Worm (Caenorhabditis elegans) whole organism, mixed stage, embryonic: ENCODE data around the gene M117.6.
"Not testable (repeated sequence)": the region's sequence is repeated elsewhere in the genome, so short reads cannot be mapped to it uniquely, and the experiment has no call there.

Source experiments
- M03D4.4 ChIP-seq: sonication (generic microtip); optimal IDR thresholded peaks from 2 replicates; lab custom pipeline; 2017; ENCODE audit warnings: mild to moderate bottlenecking, missing genetic modification characterization, missing compliant biosample characterization
- bed-3 ChIP-seq: fragments of 200-800 bp; sonication (Bioruptor generic); optimal IDR thresholded peaks from 3 replicates; lab custom pipeline; 2018; ENCODE audit warnings: mild to moderate bottlenecking, missing genetic modification characterization, moderate library complexity, missing compliant biosample characterization
- blmp-1 ChIP-seq: fragments of 150-350 bp; optimal IDR thresholded peaks from 2 replicates; lab custom pipeline; 2014; ENCODE audit warnings: missing biosample characterization, missing genetic modification characterization
- ceh-39 ChIP-seq: fragments of 150-350 bp; optimal IDR thresholded peaks from 2 replicates; lab custom pipeline; 2014; ENCODE audit warnings: missing biosample characterization, missing genetic modification characterization
- ceh-43 ChIP-seq: fragments of 200-800 bp; sonication (Bioruptor generic); optimal IDR thresholded peaks from 2 replicates; lab custom pipeline; 2018; ENCODE audit warnings: mild to moderate bottlenecking, missing genetic modification characterization, moderate library complexity, missing compliant biosample characterization
- ceh-83 ChIP-seq: fragments of 200-800 bp; sonication (Bioruptor generic); optimal IDR thresholded peaks from 2 replicates; lab custom pipeline; 2018; ENCODE audit warnings: mild to moderate bottlenecking, missing genetic modification characterization, missing compliant biosample characterization
- ces-1 ChIP-seq: fragments of 150-350 bp; optimal IDR thresholded peaks from 2 replicates; lab custom pipeline; 2014; ENCODE audit warnings: missing biosample characterization, missing genetic modification reagents, missing genetic modification characterization
- cnd-1 ChIP-seq: fragments of 200-800 bp; sonication (Bioruptor generic); optimal IDR thresholded peaks from 2 replicates; lab custom pipeline; 2018; ENCODE audit warnings: mild to moderate bottlenecking, missing genetic modification characterization, missing compliant biosample characterization
- drap-1 ChIP-seq: fragments of 200-800 bp; sonication (Bioruptor generic); optimal IDR thresholded peaks from 3 replicates; lab custom pipeline; 2018; ENCODE audit warnings: mild to moderate bottlenecking, missing genetic modification characterization, missing compliant biosample characterization
- elt-1 ChIP-seq: sonication (generic microtip); optimal IDR thresholded peaks from 2 replicates; lab custom pipeline; 2017; ENCODE audit warnings: missing genetic modification characterization, mild to moderate bottlenecking, missing compliant biosample characterization, antibody characterized with exemption, moderate library complexity, borderline replicate concordance; ENCODE audit not compliant: insufficient read depth
- elt-3 ChIP-seq: fragments of 150-350 bp; optimal IDR thresholded peaks from 2 replicates; lab custom pipeline; 2014; ENCODE audit warnings: missing biosample characterization, missing genetic modification characterization
- flh-1 ChIP-seq: fragments of 200-800 bp; sonication (Bioruptor generic); optimal IDR thresholded peaks from 2 replicates; lab custom pipeline; 2018; ENCODE audit warnings: mild to moderate bottlenecking, missing genetic modification characterization, moderate library complexity, missing compliant biosample characterization
- ham-2 ChIP-seq: fragments of 200-800 bp; sonication (Bioruptor generic); optimal IDR thresholded peaks from 2 replicates; lab custom pipeline; 2018; ENCODE audit warnings: mild to moderate bottlenecking, missing genetic modification characterization, missing compliant biosample characterization
- hlh-1 ChIP-seq: fragments of 150-350 bp; optimal IDR thresholded peaks from 2 replicates; lab custom pipeline; 2014; ENCODE audit warnings: missing biosample characterization, missing genetic modification reagents, missing genetic modification characterization
- lin-13 ChIP-seq: fragments of 150-350 bp; optimal IDR thresholded peaks from 2 replicates; lab custom pipeline; 2014; ENCODE audit warnings: missing biosample characterization, missing genetic modification characterization
- lin-32 ChIP-seq: fragments of 200-800 bp; sonication (Bioruptor generic); optimal IDR thresholded peaks from 2 replicates; lab custom pipeline; 2018; ENCODE audit warnings: mild to moderate bottlenecking, missing genetic modification characterization, missing compliant biosample characterization
- lsy-2 ChIP-seq: fragments of 150-350 bp; optimal IDR thresholded peaks from 2 replicates; lab custom pipeline; 2014; ENCODE audit warnings: missing biosample characterization, missing genetic modification characterization
- mab-5 ChIP-seq: fragments of 150-350 bp; optimal IDR thresholded peaks from 2 replicates; lab custom pipeline; 2014; ENCODE audit warnings: missing biosample characterization, missing genetic modification characterization
- mep-1 ChIP-seq: fragments of 150-350 bp; optimal IDR thresholded peaks from 2 replicates; lab custom pipeline; 2017; ENCODE audit warnings: missing biosample characterization, missing genetic modification reagents, missing genetic modification characterization, inconsistent platforms
- mls-2 ChIP-seq: sonication (generic microtip); optimal IDR thresholded peaks from 2 replicates; lab custom pipeline; 2016; ENCODE audit warnings: mild to moderate bottlenecking, missing genetic modification characterization, moderate library complexity, missing compliant biosample characterization
- nhr-12 ChIP-seq: fragments of 150-350 bp; optimal IDR thresholded peaks from 2 replicates; lab custom pipeline; 2014; ENCODE audit warnings: missing biosample characterization, missing genetic modification characterization
- nhr-2 ChIP-seq: fragments of 150-350 bp; optimal IDR thresholded peaks from 2 replicates; lab custom pipeline; 2014; ENCODE audit warnings: missing biosample characterization, missing genetic modification characterization
- nhr-28 ChIP-seq: fragments of 150-350 bp; optimal IDR thresholded peaks from 2 replicates; lab custom pipeline; 2014; ENCODE audit warnings: missing biosample characterization, missing genetic modification characterization
- nhr-76 ChIP-seq: sonication (generic microtip); optimal IDR thresholded peaks from 2 replicates; lab custom pipeline; 2017; ENCODE audit warnings: missing biosample characterization, missing genetic modification characterization
- sem-2 ChIP-seq: fragments of 200-800 bp; sonication (Bioruptor generic); optimal IDR thresholded peaks from 2 replicates; lab custom pipeline; 2018; ENCODE audit warnings: mild to moderate bottlenecking, missing genetic modification characterization, missing compliant biosample characterization
- snpc-4 ChIP-seq: fragments of 150-350 bp; optimal IDR thresholded peaks from 2 replicates; lab custom pipeline; 2014; ENCODE audit warnings: missing biosample characterization, missing genetic modification characterization
- sptf-1 ChIP-seq: sonication (generic microtip); optimal IDR thresholded peaks from 2 replicates; lab custom pipeline; 2017; ENCODE audit warnings: mild to moderate bottlenecking, missing genetic modification characterization, moderate library complexity, missing compliant biosample characterization
- tbx-8 ChIP-seq: fragments of 200-800 bp; sonication (Bioruptor generic); optimal IDR thresholded peaks from 2 replicates; lab custom pipeline; 2018; ENCODE audit warnings: mild to moderate bottlenecking, missing genetic modification characterization, moderate library complexity, missing compliant biosample characterization
- unc-120 ChIP-seq: sonication (generic microtip); optimal IDR thresholded peaks from 2 replicates; lab custom pipeline; 2017; ENCODE audit warnings: missing genetic modification characterization, missing compliant biosample characterization; ENCODE audit not compliant: poor library complexity, severe bottlenecking
- unc-39 ChIP-seq: fragments of 150-350 bp; optimal IDR thresholded peaks from 2 replicates; lab custom pipeline; 2014; ENCODE audit warnings: missing biosample characterization, missing genetic modification characterization
- unc-62 ChIP-seq: fragments of 150-350 bp; optimal IDR thresholded peaks from 2 replicates; lab custom pipeline; 2014; ENCODE audit warnings: missing biosample characterization, missing genetic modification reagents, missing genetic modification characterization
- ztf-11 ChIP-seq: fragments of 150-350 bp; optimal IDR thresholded peaks from 2 replicates; lab custom pipeline; 2014; ENCODE audit warnings: missing biosample characterization, missing genetic modification characterization

Gene M117.6

ce11 chrIV:11828012-11828411, at the start of gene M117.6:
Gene M117.6 (minus strand): TSS chrIV:11828112.
- not testable (repeated sequence) for TF ChIP-seq ceh-83 (GFP tag; lab: Kevin White, UChicago); elt-1 (tag; lab: Kevin White, UChicago); ztf-11

DNA sequence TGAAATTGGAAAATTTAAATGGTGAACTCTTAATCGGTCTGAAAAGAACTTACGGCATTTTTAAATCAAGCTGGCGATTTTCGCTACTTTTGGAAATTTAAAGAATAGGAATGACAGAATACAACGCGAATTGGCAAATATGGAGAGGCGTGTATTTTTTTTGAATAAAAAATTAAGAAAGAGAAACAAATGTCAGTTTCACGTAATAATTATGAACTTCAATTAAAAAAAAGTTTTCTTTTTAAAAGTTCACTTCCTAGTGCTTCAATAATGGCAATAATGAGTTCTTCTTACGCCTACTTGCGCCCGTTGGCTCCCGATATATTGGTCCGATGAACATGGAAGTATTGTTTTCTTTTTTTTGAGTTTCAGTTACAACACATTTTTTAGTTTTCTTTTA, 49.8 kb upstream of the M117.6 start, which contains the start of gene pph-2:
Gene pph-2 (minus strand): TSS at position 101 of the 400 bp plus-strand sequence.
- TF ChIP-seq ces-1 (GFP tag; lab: Kevin White, UChicago): no peak
- no peak for TF ChIP-seq mab-5 (tag; lab: Kevin White, UChicago)
- no peak for TF ChIP-seq flh-1 (GFP tag; lab: Kevin White, UChicago)

- TF ChIP-seq nhr-76 (tag; lab: Kevin White, UChicago) (no peak), sptf-1 (tag; lab: Kevin White, UChicago) (peak; percentile 4), ces-1 (GFP tag; lab: Kevin White, UChicago) (peak; percentile 58)
Measured at ce11 chrIV:11871898-11872297, 44.0 kb upstream of the M117.6 start.

DNA sequence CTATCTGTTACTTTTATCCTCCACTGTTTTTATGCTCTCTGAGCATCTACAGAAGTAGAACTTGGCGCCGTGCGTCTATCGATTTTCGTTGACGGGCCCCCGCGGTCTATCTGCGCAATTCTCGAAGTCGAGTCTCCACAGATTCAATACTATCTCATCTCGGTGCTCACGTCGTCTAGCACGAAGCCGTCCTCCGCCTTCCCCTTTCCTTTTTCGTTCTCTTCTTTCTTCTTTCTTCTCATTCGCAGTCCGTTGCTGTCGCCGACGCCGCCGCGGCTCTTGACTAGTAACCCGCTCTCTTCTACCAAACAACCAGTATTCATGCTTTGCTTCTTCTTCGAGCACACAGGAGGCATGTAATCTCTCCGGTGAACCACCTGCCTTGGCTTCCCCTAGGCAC, 43.2 kb upstream of the M117.6 start:
- TF ChIP-seq ham-2 (GFP tag; lab: Kevin White, UChicago) (no peak), lin-32 (GFP tag; lab: Kevin White, UChicago) (peak; percentile 41), lsy-2 (no peak), ztf-11 (no peak), mls-2 (tag; lab: Kevin White, UChicago) (no peak), nhr-28 (tag; lab: Kevin White, UChicago) (no peak), unc-62 (GFP tag; lab: Kevin White, UChicago) (no peak), ceh-43 (no peak), unc-120 (no peak), ces-1 (GFP tag; lab: Kevin White, UChicago) (peak; percentile 42), mep-1 (peak; percentile 4), cnd-1 (peak; percentile 47), sptf-1 (tag; lab: Kevin White, UChicago) (no peak), hlh-1 (tag; lab: Kevin White, UChicago) (no peak), lin-13 (tag; lab: Kevin White, UChicago) (no peak), sem-2 (GFP tag; lab: Kevin White, UChicago) (no peak), flh-1 (GFP tag; lab: Kevin White, UChicago) (no peak), blmp-1 (tag; lab: Kevin White, UChicago) (no peak), M03D4.4 (tag; lab: Kevin White, UChicago) (no peak), ceh-39 (tag; lab: Kevin White, UChicago) (no peak), elt-1 (tag; lab: Kevin White, UChicago) (no peak), nhr-2 (tag; lab: Kevin White, UChicago) (no peak), ceh-83 (GFP tag; lab: Kevin White, UChicago) (no peak), tbx-8 (GFP tag; lab: Kevin White, UChicago) (no peak), elt-3 (tag; lab: Kevin White, UChicago) (no peak), nhr-12 (tag; lab: Kevin White, UChicago) (no peak), unc-39 (tag; lab: Kevin White, UChicago) (no peak), bed-3 (no peak), snpc-4 (no peak), drap-1 (GFP tag; lab: Kevin White, UChicago) (no peak), mab-5 (tag; lab: Kevin White, UChicago) (no peak)

- TF ChIP-seq ceh-39 (tag; lab: Kevin White, UChicago) (no peak), mab-5 (tag; lab: Kevin White, UChicago) (no peak), bed-3 (no peak), nhr-2 (tag; lab: Kevin White, UChicago) (no peak), ceh-43 (peak; percentile 41), mep-1 (no peak), elt-3 (tag; lab: Kevin White, UChicago) (no peak), flh-1 (GFP tag; lab: Kevin White, UChicago) (no peak), nhr-28 (tag; lab: Kevin White, UChicago) (no peak)
Measured at ce11 chrIV:11868452-11868851, 40.5 kb upstream of the M117.6 start.
